Worm (Caenorhabditis elegans) whole organism, early embryonic: ENCODE data around the gene Y17D7B.3.

ENCODE experiments used
- F13C5.2 ChIP-seq: sonication (generic microtip); optimal IDR thresholded peaks from 2 replicates; lab custom pipeline; 2017; ENCODE audit warnings: mild to moderate bottlenecking, missing genetic modification characterization, inconsistent platforms, missing compliant biosample characterization
- aly-1 ChIP-seq: sonication (generic microtip); optimal IDR thresholded peaks from 2 replicates; lab custom pipeline; 2016; ENCODE audit warnings: missing genetic modification characterization, missing compliant biosample characterization
- ama-1 ChIP-seq: fragments of 150-350 bp; optimal IDR thresholded peaks from 2 replicates; lab custom pipeline; 2014
- ceh-13 ChIP-seq: fragments of 200-800 bp; sonication (Bioruptor generic); optimal IDR thresholded peaks from 2 replicates; lab custom pipeline; 2018; ENCODE audit warnings: mild to moderate bottlenecking, missing genetic modification characterization, missing compliant biosample characterization
- hnd-1 ChIP-seq: sonication (generic microtip); optimal IDR thresholded peaks from 2 replicates; lab custom pipeline; 2016; ENCODE audit warnings: missing genetic modification characterization, missing compliant biosample characterization
- pes-1 ChIP-seq: fragments of 200-800 bp; sonication (Bioruptor generic); IDR thresholded peaks from 2 replicates; pipeline ENCODE4 v1.3.6; 2022; ENCODE audit warnings: missing genetic modification reagents, missing genetic modification characterization, missing compliant biosample characterization
- scrt-1 ChIP-seq: fragments of 200-800 bp; sonication (Bioruptor generic); IDR thresholded peaks from 2 replicates; pipeline ENCODE4 v1.3.6; 2022; ENCODE audit warnings: missing genetic modification characterization, missing compliant biosample characterization
- sea-1 ChIP-seq: fragments of 200-800 bp; sonication (Bioruptor generic); conservative IDR thresholded peaks from 2 replicates; pipeline ENCODE4 v1.3.6; 2022; ENCODE audit warnings: missing genetic modification characterization, missing compliant biosample characterization
- tbx-11 ChIP-seq: fragments of 200-800 bp; sonication (Bioruptor generic); IDR thresholded peaks from 2 replicates; pipeline ENCODE4 v1.3.6; 2022; ENCODE audit warnings: missing genetic modification characterization, missing compliant biosample characterization
- tbx-37 ChIP-seq: fragments of 200-800 bp; sonication (Bioruptor generic); conservative IDR thresholded peaks from 2 replicates; pipeline ENCODE4 v1.3.6; 2022; ENCODE audit warnings: missing genetic modification reagents, missing genetic modification characterization, missing compliant biosample characterization
- tra-4 ChIP-seq: sonication (generic microtip); optimal IDR thresholded peaks from 2 replicates; lab custom pipeline; 2017; ENCODE audit warnings: missing genetic modification characterization, missing compliant biosample characterization

- TF ChIP-seq aly-1 (tag; lab: Kevin White, UChicago) (no peak), ama-1 (no peak), sea-1 (no peak), tra-4 (tag; lab: Kevin White, UChicago) (no peak), tbx-37 (GFP tag; lab: Robert Waterston, UW) (no peak), F13C5.2 (tag; lab: Kevin White, UChicago) (no peak), scrt-1 (no peak), pes-1 (no peak), tbx-11 (GFP tag; lab: Robert Waterston, UW) (no peak), ceh-13 (GFP tag; lab: Kevin White, UChicago) (no peak), hnd-1 (tag; lab: Kevin White, UChicago) (no peak)
Measured at ce11 chrV:18771804-18772386, 14.7 kb downstream of the Y17D7B.3 start.
